Worm (Caenorhabditis elegans) whole organism, young adult: ENCODE results near the gene sex-1.
A peak's percentile ranks its signal among the peaks of the same experiment; 100 is the strongest.

Experiments
- B0019.2 ChIP-seq: fragments of 200-800 bp; sonication (Bioruptor generic); conservative IDR thresholded peaks from 2 replicates; pipeline ENCODE4 v1.3.6; 2022; ENCODE audit warnings: missing genetic modification reagents, missing genetic modification characterization, missing compliant biosample characterization
- B0261.1 ChIP-seq: sonication (generic microtip); optimal IDR thresholded peaks from 2 replicates; lab custom pipeline; 2016; ENCODE audit warnings: mild to moderate bottlenecking, missing genetic modification characterization, moderate library complexity, missing compliant biosample characterization
- F33H1.4 ChIP-seq: fragments of 200-800 bp; sonication (Bioruptor generic); IDR thresholded peaks from 2 replicates; pipeline ENCODE4 v1.3.6; 2022; ENCODE audit warnings: missing genetic modification reagents, missing genetic modification characterization, missing compliant biosample characterization
- F39B2.1 ChIP-seq: fragments of 200-800 bp; sonication (Bioruptor generic); IDR thresholded peaks from 2 replicates; pipeline ENCODE4 v1.3.6; 2022; ENCODE audit warnings: missing genetic modification reagents, missing genetic modification characterization, missing compliant biosample characterization
- K12H6.12 ChIP-seq: fragments of 200-800 bp; sonication (Bioruptor generic); optimal IDR thresholded peaks from 2 replicates; lab custom pipeline; 2018; ENCODE audit warnings: mild to moderate bottlenecking, missing genetic modification characterization, missing compliant biosample characterization
- Y53G8AR.9 ChIP-seq: fragments of 200-800 bp; sonication (Bioruptor generic); conservative IDR thresholded peaks from 2 replicates; pipeline ENCODE4 v1.3.6; 2022; ENCODE audit warnings: missing genetic modification reagents, missing genetic modification characterization, missing compliant biosample characterization
- Y56A3A.18 ChIP-seq: fragments of 200-800 bp; sonication (Bioruptor generic); IDR thresholded peaks from 2 replicates; pipeline ENCODE4 v1.3.6; 2022; ENCODE audit warnings: missing genetic modification reagents, missing genetic modification characterization, missing compliant biosample characterization
- Y95B8A.8 ChIP-seq: fragments of 200-800 bp; sonication (Bioruptor generic); IDR thresholded peaks from 2 replicates; pipeline ENCODE4 v1.3.6; 2022; ENCODE audit warnings: missing genetic modification reagents, missing genetic modification characterization, missing compliant biosample characterization
- ZK185.1 ChIP-seq: sonication (generic microtip); optimal IDR thresholded peaks from 2 replicates; lab custom pipeline; 2016; ENCODE audit warnings: mild to moderate bottlenecking, missing genetic modification characterization, missing compliant biosample characterization; ENCODE audit not compliant: poor library complexity, severe bottlenecking
- ama-1 ChIP-seq, 3 experiments: fragments of 150-350 bp in 1 of 3; sonication (generic microtip) in 2 of 3; optimal IDR thresholded peaks; 2 replicates each; lab custom pipeline; 2014 to 2018; ENCODE audit warnings: missing biosample characterization in 2 of 3, missing genetic modification characterization in 2 of 3, missing genetic modification reagents in 2 of 3
- aptf-2 ChIP-seq: fragments of 200-800 bp; sonication (Bioruptor generic); conservative IDR thresholded peaks from 2 replicates; pipeline ENCODE4 v1.3.6; 2022; ENCODE audit warnings: missing genetic modification reagents, missing genetic modification characterization, missing compliant biosample characterization
- atf-7 ChIP-seq: sonication (generic microtip); optimal IDR thresholded peaks from 2 replicates; lab custom pipeline; 2017; ENCODE audit warnings: mild to moderate bottlenecking, missing genetic modification characterization, missing compliant biosample characterization
- athp-1 ChIP-seq: sonication (generic microtip); optimal IDR thresholded peaks from 2 replicates; lab custom pipeline; 2017; ENCODE audit warnings: mild to moderate bottlenecking, missing genetic modification characterization, missing compliant biosample characterization
- attf-6 ChIP-seq: fragments of 200-800 bp; sonication (Bioruptor generic); IDR thresholded peaks from 2 replicates; pipeline ENCODE4 v1.3.6; 2022; ENCODE audit warnings: missing genetic modification reagents, missing genetic modification characterization, missing compliant biosample characterization
- bed-2 ChIP-seq: fragments of 200-800 bp; sonication (Bioruptor generic); IDR thresholded peaks from 2 replicates; pipeline ENCODE4 v1.3.6; 2022; ENCODE audit warnings: missing genetic modification reagents, missing genetic modification characterization, missing compliant biosample characterization
- ccch-3 ChIP-seq: fragments of 200-800 bp; sonication (Bioruptor generic); optimal IDR thresholded peaks from 2 replicates; lab custom pipeline; 2018; ENCODE audit warnings: mild to moderate bottlenecking, missing genetic modification characterization, missing compliant biosample characterization
- ceh-100 ChIP-seq: fragments of 200-800 bp; sonication (Bioruptor generic); IDR thresholded peaks from 2 replicates; pipeline ENCODE4 v1.3.6; 2022; ENCODE audit warnings: missing genetic modification reagents, missing genetic modification characterization, missing compliant biosample characterization
- dpff-1 ChIP-seq: sonication (generic microtip); optimal IDR thresholded peaks from 2 replicates; lab custom pipeline; 2017; ENCODE audit warnings: mild to moderate bottlenecking, missing genetic modification characterization, missing compliant biosample characterization
- dpl-1 ChIP-seq: fragments of 150-350 bp; optimal IDR thresholded peaks from 2 replicates; lab custom pipeline; 2014; ENCODE audit warnings: missing biosample characterization, missing genetic modification reagents, missing genetic modification characterization
- egrh-3 ChIP-seq: fragments of 200-800 bp; sonication (Bioruptor generic); IDR thresholded peaks from 2 replicates; pipeline ENCODE4 v1.3.6; 2022; ENCODE audit warnings: missing genetic modification reagents, missing genetic modification characterization, missing compliant biosample characterization
- gei-17 ChIP-seq: fragments of 200-800 bp; sonication (Bioruptor generic); optimal IDR thresholded peaks from 2 replicates; lab custom pipeline; 2018; ENCODE audit warnings: mild to moderate bottlenecking, missing genetic modification characterization, missing compliant biosample characterization
- hlh-12 ChIP-seq: sonication (generic microtip); optimal IDR thresholded peaks from 2 replicates; lab custom pipeline; 2016; ENCODE audit warnings: missing genetic modification characterization, missing compliant biosample characterization
- let-526 ChIP-seq: fragments of 200-800 bp; sonication (Bioruptor generic); IDR thresholded peaks from 2 replicates; pipeline ENCODE4 v1.3.6; 2022; ENCODE audit warnings: missing genetic modification reagents, missing genetic modification characterization, missing compliant biosample characterization
- let-607 ChIP-seq, 2 experiments: fragments of 200-800 bp in 1 of 2; sonication (Bioruptor generic) in 1 of 2; sonication (generic microtip) in 1 of 2; optimal IDR thresholded peaks; 2 replicates each; lab custom pipeline; 2016 to 2018; ENCODE audit warnings: mild to moderate bottlenecking in 2 of 2, missing compliant biosample characterization in 2 of 2, missing genetic modification characterization in 2 of 2, moderate library complexity in 2 of 2, missing genotype in 1 of 2
- lin-26 ChIP-seq: fragments of 200-800 bp; sonication (Bioruptor generic); IDR thresholded peaks from 2 replicates; pipeline ENCODE4 v1.3.6; 2022; ENCODE audit warnings: missing genetic modification reagents, missing genetic modification characterization, missing compliant biosample characterization
- madf-10 ChIP-seq: sonication (generic microtip); optimal IDR thresholded peaks from 2 replicates; lab custom pipeline; 2016; ENCODE audit warnings: mild to moderate bottlenecking, missing genetic modification characterization, missing compliant biosample characterization
- madf-3 ChIP-seq: fragments of 200-800 bp; sonication (Bioruptor generic); IDR thresholded peaks from 2 replicates; pipeline ENCODE4 v1.3.6; 2022; ENCODE audit warnings: missing genetic modification reagents, missing genetic modification characterization, missing compliant biosample characterization
- mel-28 ChIP-seq: sonication (generic microtip); optimal IDR thresholded peaks from 2 replicates; lab custom pipeline; 2016; ENCODE audit warnings: borderline replicate concordance, mild to moderate bottlenecking, missing genetic modification characterization, missing compliant biosample characterization
- mes-4 ChIP-seq: sonication (generic microtip); optimal IDR thresholded peaks from 2 replicates; lab custom pipeline; 2016; ENCODE audit warnings: missing genotype, missing genetic modification characterization, missing compliant biosample characterization
- nfya-1 ChIP-seq: sonication (generic microtip); optimal IDR thresholded peaks from 2 replicates; lab custom pipeline; 2017; ENCODE audit warnings: antibody characterized with exemption, missing compliant biosample characterization, missing genetic modification characterization, borderline replicate concordance; ENCODE audit not compliant: insufficient read depth
- nfyb-1 ChIP-seq: fragments of 200-800 bp; sonication (Bioruptor generic); IDR thresholded peaks from 2 replicates; pipeline ENCODE4 v1.3.6; 2022; ENCODE audit warnings: missing genetic modification reagents, missing genetic modification characterization, missing compliant biosample characterization
- nhr-27 ChIP-seq: fragments of 200-800 bp; sonication (Bioruptor generic); optimal IDR thresholded peaks from 2 replicates; lab custom pipeline; 2018; ENCODE audit warnings: mild to moderate bottlenecking, missing genetic modification characterization, moderate library complexity, missing compliant biosample characterization
- nhr-80 ChIP-seq: sonication (generic microtip); optimal IDR thresholded peaks from 2 replicates; lab custom pipeline; 2016; ENCODE audit warnings: missing genetic modification characterization, missing compliant biosample characterization
- nhr-90 ChIP-seq: sonication (generic microtip); optimal IDR thresholded peaks from 2 replicates; lab custom pipeline; 2016; ENCODE audit warnings: missing genotype, mild to moderate bottlenecking, missing genetic modification characterization, missing compliant biosample characterization
- pbrm-1 ChIP-seq: fragments of 200-800 bp; sonication (Bioruptor generic); IDR thresholded peaks from 2 replicates; pipeline ENCODE4 v1.3.6; 2022; ENCODE audit warnings: missing genetic modification reagents, missing genetic modification characterization, missing compliant biosample characterization
- pha-4 ChIP-seq: fragments of 150-350 bp; sonication (generic microtip); optimal IDR thresholded peaks from 2 replicates; lab custom pipeline; 2014; ENCODE audit warnings: missing biosample characterization, missing genetic modification reagents, missing genetic modification characterization
- rec-8 ChIP-seq, 2 experiments: sonication (generic microtip); optimal IDR thresholded peaks; 2 replicates each; lab custom pipeline; 2016; ENCODE audit warnings: mild to moderate bottlenecking in 2 of 2, missing genetic modification characterization in 2 of 2, missing genetic modification reagents in 2 of 2, missing genotype in 2 of 2, missing biosample characterization in 1 of 2, missing compliant biosample characterization in 1 of 2, moderate library complexity in 1 of 2
- xnd-1 ChIP-seq: sonication (generic microtip); optimal IDR thresholded peaks from 2 replicates; lab custom pipeline; 2016; ENCODE audit warnings: missing genotype, missing genetic modification reagents, missing genetic modification characterization, missing compliant biosample characterization
- zim-3 ChIP-seq: sonication (generic microtip); optimal IDR thresholded peaks from 2 replicates; lab custom pipeline; 2017; ENCODE audit warnings: mild to moderate bottlenecking, missing genetic modification characterization, moderate library complexity, missing compliant biosample characterization
- ztf-18 ChIP-seq: sonication (generic microtip); optimal IDR thresholded peaks from 2 replicates; lab custom pipeline; 2016; ENCODE audit warnings: missing genotype, mild to moderate bottlenecking, missing genetic modification characterization, missing compliant biosample characterization
- ztf-22 ChIP-seq: fragments of 200-800 bp; sonication (Bioruptor generic); optimal IDR thresholded peaks from 2 replicates; lab custom pipeline; 2018; ENCODE audit warnings: mild to moderate bottlenecking, missing genetic modification characterization, moderate library complexity, missing compliant biosample characterization
- ztf-3 ChIP-seq: fragments of 200-800 bp; sonication (Bioruptor generic); optimal IDR thresholded peaks from 2 replicates; lab custom pipeline; 2018; ENCODE audit warnings: mild to moderate bottlenecking, missing genetic modification characterization, missing compliant biosample characterization

Gene sex-1

ce11 chrX:10216344-10216743, 11.1 kb upstream of the sex-1 start:
- TF ChIP-seq hlh-12 (no peak), nfyb-1 (no peak), nhr-80 (tag; lab: Kevin White, UChicago) (peak; percentile 36), B0261.1 (no peak)

- TF ChIP-seq Y53G8AR.9, result no peak
- no peak for TF ChIP-seq lin-26
- TF ChIP-seq let-526, result no peak
- TF ChIP-seq dpl-1, result no peak
- no peak for TF ChIP-seq athp-1
- TF ChIP-seq, all 124 proteins: peak for 0
Observed at ce11 chrX:10215429-10215828, 10.2 kb upstream of the sex-1 start, which contains the start of gene F44A6.4. F44A6.4 (minus strand) TSS chrX:10215495.

- TF ChIP-seq rec-8 (tag; optimal IDR thresholded peaks at IDR 0.05; lab: Kevin White, UChicago) (no peak), dpff-1 (tag; lab: Kevin White, UChicago) (no peak), F33H1.4 (GFP tag; lab: Robert Waterston, UW) (no peak), K12H6.12 (no peak), aptf-2 (GFP tag; lab: Robert Waterston, UW) (no peak), madf-10 (tag; lab: Kevin White, UChicago) (no peak)
Observed at ce11 chrX:10212469-10212868, 7.2 kb upstream of the sex-1 start, which contains the start of gene F44A6.3. F44A6.3 (plus strand) TSS chrX:10212769.

- TF ChIP-seq ztf-22 (GFP tag; lab: Kevin White, UChicago), result no peak
- no peak for TF ChIP-seq gei-17
- TF ChIP-seq nhr-27 (tag; lab: Kevin White, UChicago), result no peak
- no peak for TF ChIP-seq ceh-100 (GFP tag; lab: Robert Waterston, UW)
- no peak for TF ChIP-seq let-607 (tag; optimal IDR thresholded peaks at IDR 0.05; lab: Kevin White, UChicago)
- no peak for TF ChIP-seq ccch-3 (GFP tag; lab: Kevin White, UChicago)
- TF ChIP-seq madf-3 (GFP tag; lab: Robert Waterston, UW), result no peak
- no peak for TF ChIP-seq F39B2.1 (GFP tag; lab: Robert Waterston, UW)
- TF ChIP-seq egrh-3 (GFP tag; lab: Robert Waterston, UW), result no peak
- no peak for TF ChIP-seq bed-2 (GFP tag; lab: Robert Waterston, UW)
- TF ChIP-seq ama-1 (optimal IDR thresholded peaks at IDR 0.05; lab: Kevin White, UChicago), result no peak
- TF ChIP-seq ama-1 (GFP tag; optimal IDR thresholded peaks at IDR 0.05; lab: Kevin White, UChicago), result no peak
- TF ChIP-seq atf-7 (tag; lab: Kevin White, UChicago), result no peak
- no peak for TF ChIP-seq ztf-18 (tag; lab: Kevin White, UChicago)
- TF ChIP-seq K12H6.12, result no peak
- no peak for TF ChIP-seq mes-4 (tag; lab: Kevin White, UChicago)
- no peak for TF ChIP-seq xnd-1 (tag; lab: Kevin White, UChicago)
- no peak for TF ChIP-seq Y56A3A.18 (GFP tag; lab: Robert Waterston, UW)
- no peak for TF ChIP-seq nhr-90 (tag; lab: Kevin White, UChicago)
- no peak for TF ChIP-seq athp-1
Observed at ce11 chrX:10208481-10208880, 3.3 kb upstream of the sex-1 start.

- TF ChIP-seq nhr-90 (tag; lab: Kevin White, UChicago), result no peak
- no peak for TF ChIP-seq mel-28 (tag; lab: Kevin White, UChicago)
- no peak for TF ChIP-seq B0019.2 (GFP tag; lab: Robert Waterston, UW)
- TF ChIP-seq nfya-1 (tag; lab: Kevin White, UChicago), result no peak
- TF ChIP-seq zim-3 (tag; lab: Kevin White, UChicago), result no peak
- TF ChIP-seq rec-8 (tag; optimal IDR thresholded peaks at IDR 0.05; lab: Kevin White, UChicago), result no peak
- no peak for TF ChIP-seq egrh-3 (GFP tag; lab: Robert Waterston, UW)
- no peak for TF ChIP-seq Y56A3A.18 (GFP tag; lab: Robert Waterston, UW)
- TF ChIP-seq pbrm-1, result no peak
- TF ChIP-seq madf-3 (GFP tag; lab: Robert Waterston, UW), result no peak
- TF ChIP-seq athp-1, result no peak
- no peak for TF ChIP-seq ztf-3
- TF ChIP-seq Y95B8A.8 (GFP tag; lab: Robert Waterston, UW), result no peak
- no peak for TF ChIP-seq ZK185.1
- TF ChIP-seq lin-26, result no peak
- no peak for TF ChIP-seq pha-4
- TF ChIP-seq attf-6 (GFP tag; lab: Robert Waterston, UW), result no peak
Observed at ce11 chrX:10206008-10206407, 787 bp upstream of the sex-1 start.
